Fruit fly (Drosophila melanogaster) whole organism, prepupa: ENCODE measurements around the gene CG42464.

Experiments
- Blimp-1 ChIP-seq: fragments of 200-800 bp; sonication (Bioruptor generic); optimal IDR thresholded peaks from 3 replicates; lab custom pipeline; 2017; ENCODE audit warnings: missing biosample characterization, missing genetic modification characterization, mild to moderate bottlenecking, moderate library complexity, missing genetic modification reagents
- CG10631 ChIP-seq: fragments of 200-800 bp; sonication (Bioruptor generic); optimal IDR thresholded peaks from 2 replicates; lab custom pipeline; 2016; ENCODE audit warnings: missing biosample characterization, missing genetic modification characterization
- CG10669 ChIP-seq: fragments of 200-800 bp; sonication (Bioruptor generic); optimal IDR thresholded peaks from 3 replicates; lab custom pipeline; 2018; ENCODE audit warnings: missing biosample characterization, mild to moderate bottlenecking, missing genetic modification characterization, moderate library complexity
- CG11902 ChIP-seq: fragments of 200-800 bp; sonication (Bioruptor generic); optimal IDR thresholded peaks from 3 replicates; lab custom pipeline; 2016; ENCODE audit warnings: missing biosample characterization, missing genetic modification characterization
- CG16779 ChIP-seq: fragments of 200-800 bp; sonication (Bioruptor generic); optimal IDR thresholded peaks from 3 replicates; lab custom pipeline; 2017; ENCODE audit warnings: missing biosample characterization, mild to moderate bottlenecking, missing genetic modification characterization
- CG3032 ChIP-seq: fragments of 200-800 bp; optimal IDR thresholded peaks from 2 replicates; lab custom pipeline; 2019; ENCODE audit warnings: missing biosample characterization, mild to moderate bottlenecking, missing genetic modification characterization, moderate library complexity
- CG31627 ChIP-seq: fragments of 200-800 bp; sonication (Bioruptor generic); optimal IDR thresholded peaks from 3 replicates; lab custom pipeline; 2016; ENCODE audit warnings: missing biosample characterization, missing genetic modification characterization
- CG32006 ChIP-seq: fragments of 200-800 bp; sonication (Bioruptor generic); optimal IDR thresholded peaks from 3 replicates; lab custom pipeline; 2017; ENCODE audit warnings: missing biosample characterization, mild to moderate bottlenecking, missing genetic modification characterization
- CG3919 ChIP-seq: fragments of 200-800 bp; sonication (Bioruptor generic); optimal IDR thresholded peaks from 3 replicates; lab custom pipeline; 2016; ENCODE audit warnings: missing biosample characterization, missing genetic modification characterization
- CG4318 ChIP-seq: fragments of 200-800 bp; sonication (Bioruptor generic); optimal IDR thresholded peaks from 3 replicates; lab custom pipeline; 2017; ENCODE audit warnings: missing biosample characterization, mild to moderate bottlenecking, missing genetic modification characterization
- CG6163 ChIP-seq: fragments of 200-800 bp; sonication (Bioruptor generic); IDR thresholded peaks from 3 replicates; pipeline ENCODE4 v1.3.6; 2022; ENCODE audit warnings: missing biosample characterization, missing genetic modification characterization
- CG6276 ChIP-seq: fragments of 200-800 bp; sonication (Bioruptor generic); optimal IDR thresholded peaks from 2 replicates; lab custom pipeline; 2017; ENCODE audit warnings: missing biosample characterization, mild to moderate bottlenecking, missing genetic modification characterization
- CG6792 ChIP-seq: fragments of 200-800 bp; sonication (Bioruptor generic); optimal IDR thresholded peaks from 3 replicates; lab custom pipeline; 2016; ENCODE audit warnings: missing biosample characterization, missing genetic modification characterization
- CG6808 ChIP-seq: fragments of 200-800 bp; sonication (Bioruptor generic); optimal IDR thresholded peaks from 3 replicates; lab custom pipeline; 2017; ENCODE audit warnings: missing biosample characterization, missing genetic modification characterization, mild to moderate bottlenecking, moderate library complexity, missing genetic modification reagents
- CG7368 ChIP-seq: fragments of 200-800 bp; sonication (Bioruptor generic); optimal IDR thresholded peaks from 3 replicates; lab custom pipeline; 2016; ENCODE audit warnings: missing biosample characterization, missing genetic modification characterization
- CG8119 ChIP-seq: fragments of 200-800 bp; sonication (Bioruptor generic); IDR thresholded peaks from 3 replicates; pipeline ENCODE4 v1.3.6; 2022; ENCODE audit warnings: missing biosample characterization, missing genetic modification characterization
- CG8319 ChIP-seq: fragments of 200-800 bp; sonication (Bioruptor generic); optimal IDR thresholded peaks from 3 replicates; lab custom pipeline; 2016; ENCODE audit warnings: missing biosample characterization, missing genetic modification characterization
- CG9139 ChIP-seq: fragments of 200-800 bp; sonication (Bioruptor generic); optimal IDR thresholded peaks from 3 replicates; lab custom pipeline; 2017; ENCODE audit warnings: missing biosample characterization, mild to moderate bottlenecking, missing genetic modification characterization
- Eip78C ChIP-seq: fragments of 200-800 bp; sonication (Bioruptor generic); peaks from one replicate; lab custom pipeline; 2016; ENCODE audit warnings: missing biosample characterization, missing genetic modification characterization
- Ets21C ChIP-seq: fragments of 200-800 bp; sonication (Bioruptor generic); optimal IDR thresholded peaks from 3 replicates; lab custom pipeline; 2016; ENCODE audit warnings: missing biosample characterization, missing genetic modification characterization
- Ets96B ChIP-seq: fragments of 200-800 bp; optimal IDR thresholded peaks from 2 replicates; lab custom pipeline; 2019; ENCODE audit warnings: missing biosample characterization, mild to moderate bottlenecking, missing genetic modification characterization, moderate library complexity
- Gug ChIP-seq: fragments of 200-800 bp; sonication (Bioruptor generic); IDR thresholded peaks from 2 replicates; pipeline ENCODE4 v1.3.6; 2022; ENCODE audit warnings: missing biosample characterization, missing genetic modification characterization
- Hr38 ChIP-seq: sonication (Bioruptor generic); optimal IDR thresholded peaks from 2 replicates; lab custom pipeline; 2016; ENCODE audit warnings: missing biosample characterization, missing genetic modification characterization
- Hr39 ChIP-seq: fragments of 200-800 bp; sonication (Bioruptor generic); optimal IDR thresholded peaks from 2 replicates; lab custom pipeline; 2016; ENCODE audit warnings: missing biosample characterization, missing genetic modification characterization
- Hr4 ChIP-seq: fragments of 200-800 bp; sonication (Bioruptor generic); optimal IDR thresholded peaks from 3 replicates; lab custom pipeline; 2016; ENCODE audit warnings: missing biosample characterization, missing genetic modification characterization
- Met ChIP-seq: fragments of 200-800 bp; sonication (Bioruptor generic); optimal IDR thresholded peaks from 3 replicates; lab custom pipeline; 2016; ENCODE audit warnings: missing biosample characterization, missing genetic modification characterization
- Smox ChIP-seq: fragments of 200-800 bp; sonication (Bioruptor generic); optimal IDR thresholded peaks from 3 replicates; lab custom pipeline; 2016; ENCODE audit warnings: missing biosample characterization, missing genetic modification characterization
- Sox14 ChIP-seq: fragments of 200-800 bp; sonication (Bioruptor generic); optimal IDR thresholded peaks from 3 replicates; lab custom pipeline; 2016; ENCODE audit warnings: missing biosample characterization, missing genetic modification characterization
- achi ChIP-seq: fragments of 200-800 bp; sonication (Bioruptor generic); optimal IDR thresholded peaks from 3 replicates; lab custom pipeline; 2016; ENCODE audit warnings: missing biosample characterization, missing genetic modification characterization
- acj6 ChIP-seq: fragments of 200-800 bp; sonication (Bioruptor generic); optimal IDR thresholded peaks from 3 replicates; lab custom pipeline; 2016; ENCODE audit warnings: missing biosample characterization, missing genetic modification characterization
- cyc ChIP-seq: fragments of 200-800 bp; sonication (Bioruptor generic); optimal IDR thresholded peaks from 3 replicates; lab custom pipeline; 2016; ENCODE audit warnings: missing biosample characterization, missing genetic modification characterization
- dac ChIP-seq: fragments of 200-800 bp; sonication (Bioruptor generic); optimal IDR thresholded peaks from 2 replicates; lab custom pipeline; 2017; ENCODE audit warnings: missing biosample characterization, mild to moderate bottlenecking, missing genetic modification characterization
- dsx ChIP-seq: fragments of 200-800 bp; optimal IDR thresholded peaks from 3 replicates; lab custom pipeline; 2019; ENCODE audit warnings: missing biosample characterization, mild to moderate bottlenecking, missing genetic modification characterization, moderate library complexity; ENCODE audit not compliant: poor library complexity, severe bottlenecking
- fd59A ChIP-seq: fragments of 200-800 bp; sonication (Bioruptor generic); optimal IDR thresholded peaks from 2 replicates; lab custom pipeline; 2017; ENCODE audit warnings: missing biosample characterization, mild to moderate bottlenecking, missing genetic modification characterization, missing genetic modification reagents
- fd85E ChIP-seq: fragments of 200-800 bp; sonication (Bioruptor generic); optimal IDR thresholded peaks from 3 replicates; lab custom pipeline; 2016; ENCODE audit warnings: missing biosample characterization, missing genetic modification characterization
- fkh ChIP-seq: fragments of 200-800 bp; sonication (Bioruptor generic); optimal IDR thresholded peaks from 3 replicates; lab custom pipeline; 2017; ENCODE audit warnings: missing biosample characterization, mild to moderate bottlenecking, missing genetic modification characterization, moderate library complexity
- net ChIP-seq: fragments of 200-800 bp; sonication (Bioruptor generic); optimal IDR thresholded peaks from 3 replicates; lab custom pipeline; 2016; ENCODE audit warnings: missing biosample characterization, missing genetic modification characterization
- spab ChIP-seq: fragments of 200-800 bp; sonication (Bioruptor generic); optimal IDR thresholded peaks from 2 replicates; lab custom pipeline; 2017; ENCODE audit warnings: missing biosample characterization, mild to moderate bottlenecking, missing genetic modification characterization, missing genetic modification reagents
- ss ChIP-seq, 2 experiments: fragments of 200-800 bp; sonication (Bioruptor generic); optimal IDR thresholded peaks; 2 replicates in 1 of 2; 3 replicates in 1 of 2; lab custom pipeline; 2017 to 2018; ENCODE audit warnings: mild to moderate bottlenecking in 2 of 2, missing biosample characterization in 2 of 2, missing genetic modification characterization in 2 of 2, moderate library complexity in 1 of 2
- svp ChIP-seq: fragments of 200-800 bp; sonication (Bioruptor generic); peaks from one replicate; lab custom pipeline; 2016; ENCODE audit warnings: missing biosample characterization, missing genetic modification characterization
- topi ChIP-seq: fragments of 200-800 bp; sonication (Bioruptor generic); optimal IDR thresholded peaks from 3 replicates; lab custom pipeline; 2016; ENCODE audit warnings: missing biosample characterization, missing genetic modification characterization
- vri ChIP-seq: fragments of 200-800 bp; sonication (Bioruptor generic); optimal IDR thresholded peaks from 3 replicates; lab custom pipeline; 2016; ENCODE audit warnings: missing biosample characterization, mild to moderate bottlenecking, missing genetic modification characterization

Gene CG42464

dm6 chr2L:3655698-3656105 is 43.6 kb upstream of the CG42464 start (continued):
- TF ChIP-seq CG7368 (GFP tag; lab: Kevin White, UChicago) (peak; percentile 99), ss (GFP tag; optimal IDR thresholded peaks at IDR 0.05; lab: Kevin White, UChicago) (peak; percentile 97 to 98), CG32006 (GFP tag; lab: Kevin White, UChicago) (peak; percentile 99), CG6276 (peak; percentile 99), dsx (GFP tag; lab: Kevin White, UChicago) (peak; percentile 97), fd59A (GFP tag; lab: Kevin White, UChicago) (peak; percentile 97), CG8119 (GFP tag; lab: Robert Waterston, UW) (peak; percentile 99), Hr38 (GFP tag; lab: Kevin White, UChicago) (peak; percentile 79), cyc (GFP tag; lab: Kevin White, UChicago) (peak; percentile 99), Smox (peak; percentile 99), fd85E (GFP tag; lab: Kevin White, UChicago) (peak; percentile 97), CG3919 (GFP tag; lab: Kevin White, UChicago) (peak; percentile 99), CG4318 (GFP tag; lab: Kevin White, UChicago) (peak; percentile 97), Ets96B (tag; lab: Kevin White, UChicago) (peak; percentile 98), CG6808 (peak; percentile 97), fkh (GFP tag; lab: Kevin White, UChicago) (peak; percentile 91), CG6163 (peak; percentile 99), CG10631 (GFP tag; lab: Kevin White, UChicago) (peak; percentile 98), CG8319 (GFP tag; lab: Kevin White, UChicago) (peak; percentile 98), Gug (GFP tag; lab: Robert Waterston, UW) (peak; percentile 98), achi (GFP tag; lab: Kevin White, UChicago) (peak; percentile 98), Met (peak; percentile 99)

dm6 chr2L:3656667-3657066 is 42.6 kb upstream of the CG42464 start, which contains the start of gene for:
Gene for, minus strand, starts transcription at chr2L:3656953.
- TF ChIP-seq dac (GFP tag; lab: Kevin White, UChicago) (no peak), CG8119 (GFP tag; lab: Robert Waterston, UW) (0 out of 3 replicates have a peak, but pooled peaks have one; percentile 2), CG31627 (GFP tag; lab: Kevin White, UChicago) (no peak), vri (peak; percentile 24), Eip78C (peak; percentile 14), CG6276 (peak; percentile 26), fkh (GFP tag; lab: Kevin White, UChicago) (peak; percentile 21)
- TF ChIP-seq, all 60 proteins: peak for 5

dm6 chr2L:3657349-3658142 is 41.7 kb upstream of the CG42464 start:
- TF ChIP-seq Sox14 (GFP tag; lab: Kevin White, UChicago) (no peak), CG31627 (GFP tag; lab: Kevin White, UChicago) (peak; percentile 59), Blimp-1 (GFP tag; lab: Kevin White, UChicago) (no peak), topi (peak; percentile 18), Ets21C (peak; percentile 1), Ets96B (tag; lab: Kevin White, UChicago) (peak; percentile 22), CG11902 (GFP tag; lab: Kevin White, UChicago) (no peak), Smox (no peak), CG3919 (GFP tag; lab: Kevin White, UChicago) (peak; percentile 19), Hr38 (GFP tag; lab: Kevin White, UChicago) (no peak), fd85E (GFP tag; lab: Kevin White, UChicago) (no peak), CG6163 (0 out of 3 replicates have a peak, but pooled peaks have one; percentile 17), CG9139 (no peak), spab (GFP tag; lab: Kevin White, UChicago) (peak; percentile 3), CG10669 (GFP tag; lab: Kevin White, UChicago) (no peak), net (GFP tag; lab: Kevin White, UChicago) (no peak), CG6808 (no peak), Eip78C (peak; percentile 60), CG6792 (GFP tag; lab: Kevin White, UChicago) (no peak), Met (no peak), Gug (GFP tag; lab: Robert Waterston, UW) (0 out of 2 replicates have a peak, but pooled peaks have one; percentile 8), CG8319 (GFP tag; lab: Kevin White, UChicago) (no peak), svp (no peak), CG4318 (GFP tag; lab: Kevin White, UChicago) (peak; percentile 0), vri (no peak), Hr39 (GFP tag; lab: Kevin White, UChicago) (peak; percentile 53), fd59A (GFP tag; lab: Kevin White, UChicago) (no peak), CG16779 (tag; lab: Kevin White, UChicago) (no peak), acj6 (GFP tag; lab: Kevin White, UChicago) (peak; percentile 16), CG8119 (GFP tag; lab: Robert Waterston, UW) (peak; percentile 75), CG3032 (tag; lab: Kevin White, UChicago) (peak; percentile 28), Hr4 (peak; percentile 33), dsx (GFP tag; lab: Kevin White, UChicago) (no peak)
